Worm (Caenorhabditis elegans) whole organism, early embryonic: ENCODE measurements around the gene ZK632.14.

Experiments used
- aly-1 ChIP-seq: sonication (generic microtip); optimal IDR thresholded peaks from 2 replicates; lab custom pipeline; 2016; ENCODE audit warnings: missing genetic modification characterization, missing compliant biosample characterization
- ama-1 ChIP-seq: fragments of 150-350 bp; optimal IDR thresholded peaks from 2 replicates; lab custom pipeline; 2014
- ceh-13 ChIP-seq: fragments of 200-800 bp; sonication (Bioruptor generic); optimal IDR thresholded peaks from 2 replicates; lab custom pipeline; 2018; ENCODE audit warnings: mild to moderate bottlenecking, missing genetic modification characterization, missing compliant biosample characterization
- ceh-36 ChIP-seq: sonication (generic microtip); optimal IDR thresholded peaks from 2 replicates; lab custom pipeline; 2016; ENCODE audit warnings: missing genetic modification characterization, inconsistent platforms, missing compliant biosample characterization
- ets-7 ChIP-seq: sonication (generic microtip); optimal IDR thresholded peaks from 2 replicates; lab custom pipeline; 2016; ENCODE audit warnings: missing genotype, missing genetic modification characterization, missing compliant biosample characterization
- flt-1 ChIP-seq: fragments of 200-800 bp; sonication (Bioruptor generic); IDR thresholded peaks from 2 replicates; pipeline ENCODE4 v1.3.6; 2022; ENCODE audit warnings: missing genetic modification characterization, missing compliant biosample characterization
- tbx-11 ChIP-seq: fragments of 200-800 bp; sonication (Bioruptor generic); IDR thresholded peaks from 2 replicates; pipeline ENCODE4 v1.3.6; 2022; ENCODE audit warnings: missing genetic modification characterization, missing compliant biosample characterization
- tra-4 ChIP-seq: sonication (generic microtip); optimal IDR thresholded peaks from 2 replicates; lab custom pipeline; 2017; ENCODE audit warnings: missing genetic modification characterization, missing compliant biosample characterization

DNA sequence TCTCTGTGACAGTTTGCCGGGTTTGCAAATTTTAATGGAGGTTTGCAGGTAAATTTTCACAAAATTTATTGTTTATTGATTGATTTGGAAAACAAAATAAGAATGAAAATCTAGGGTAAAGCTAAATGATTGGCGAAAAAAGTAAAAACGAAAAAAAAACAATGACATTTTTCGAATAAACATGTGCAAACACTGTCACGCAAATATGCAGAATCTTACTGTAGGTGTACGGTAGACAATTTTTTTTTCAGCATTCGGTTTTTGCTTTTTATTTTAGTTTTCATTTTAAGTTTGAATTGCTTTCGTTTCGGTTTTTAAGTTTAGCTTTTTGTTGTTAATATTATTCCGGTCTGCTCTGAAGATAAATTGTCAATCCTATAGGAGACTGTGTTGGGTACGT lies 4.6 kb downstream of the ZK632.14 start:
- no peak for TF ChIP-seq ama-1 (lab: Kevin White, UChicago)
- TF ChIP-seq flt-1: no peak
- TF ChIP-seq tra-4: no peak
- no peak for TF ChIP-seq tbx-11
- TF ChIP-seq aly-1 (tag; lab: Kevin White, UChicago): no peak
- TF ChIP-seq ceh-36: no peak
- TF ChIP-seq ceh-13 (GFP tag; lab: Kevin White, UChicago): no peak
- TF ChIP-seq ets-7 (tag; lab: Kevin White, UChicago): no peak
